Worm (Caenorhabditis elegans): Measurements from ENCODE around the gene srh-231.

srh-231 gene

DNA sequence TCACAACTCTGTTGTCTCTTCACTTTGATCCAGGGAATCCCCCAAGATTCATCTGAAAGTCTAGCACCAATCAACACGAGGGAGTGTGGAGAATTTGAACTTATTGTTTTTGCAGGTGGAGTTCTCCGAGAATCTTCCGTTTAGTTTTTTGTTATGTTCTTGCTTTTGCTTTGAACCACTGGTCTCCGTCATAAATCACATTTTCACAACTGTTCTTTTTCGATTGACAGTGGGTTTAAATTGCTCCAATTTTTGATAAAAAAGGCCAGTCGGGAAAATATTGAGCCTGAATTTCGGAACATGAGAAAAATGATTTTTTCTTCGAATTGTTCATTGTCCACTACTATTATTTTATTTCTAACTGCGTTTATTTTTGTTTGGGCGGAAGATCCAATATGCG is 30.1 kb downstream of the srh-231 start, which contains the start of gene F10G2.10:
F10G2.10 (plus strand) TSS at position 301 of the 400 bp plus-strand sequence.
- TF ChIP-seq unc-62 (GFP tag; optimal IDR thresholded peaks at IDR 0.05 in 1 of 2) (peak in 1 of 2 experiments; percentile 39), unc-62 (tag; optimal IDR thresholded peaks at IDR 0.05) (no peak), madf-9 (GFP tag; conservative IDR thresholded peaks at IDR 0.05) (no peak)

DNA sequence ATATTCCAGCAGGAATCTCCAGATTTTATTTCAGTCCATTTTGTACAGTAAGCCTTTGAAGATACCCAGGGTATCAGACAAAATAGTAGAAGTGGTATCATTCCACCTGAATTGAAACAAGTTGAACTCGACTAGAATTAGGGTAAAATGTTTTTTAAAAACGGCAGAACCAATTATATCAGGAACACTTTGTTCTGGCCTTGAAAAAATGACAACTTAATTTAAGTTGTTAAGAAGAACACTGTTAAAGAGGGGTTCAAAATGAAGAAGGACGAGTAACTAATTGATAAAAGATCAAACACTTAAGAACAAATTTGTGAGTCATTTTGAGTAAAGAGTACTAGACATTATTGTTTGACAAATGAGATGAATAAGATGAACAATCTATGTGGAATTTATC is 31.1 kb downstream of the srh-231 start, which contains the start of gene lmd-4:
lmd-4 (minus strand) TSS at position 101 of the 400 bp plus-strand sequence.
- TF ChIP-seq attf-4 (tag; optimal IDR thresholded peaks at IDR 0.05) = no peak
- no peak for TF ChIP-seq zfp-3 (GFP tag; conservative IDR thresholded peaks at IDR 0.05)
- no peak for TF ChIP-seq R02D3.7 (tag; optimal IDR thresholded peaks at IDR 0.05)
- TF ChIP-seq nhr-6 (tag; optimal IDR thresholded peaks at IDR 0.05) = no peak
- TF ChIP-seq Y5F2A.4 (GFP tag; optimal IDR thresholded peaks at IDR 0.05) = no peak
- no peak for TF ChIP-seq aly-2 (tag; optimal IDR thresholded peaks at IDR 0.05)
- TF ChIP-seq tra-1 (GFP tag; IDR thresholded peaks at IDR 0.05) = no peak
- TF ChIP-seq zag-1 (tag; optimal IDR thresholded peaks at IDR 0.05) = no peak
- TF ChIP-seq nhr-25 (tag; optimal IDR thresholded peaks at IDR 0.05; ENCODE audit: borderline replicate concordance, insufficient read depth) = no peak
- TF ChIP-seq mes-2 (tag; optimal IDR thresholded peaks at IDR 0.05; ENCODE audit: poor library complexity, severe bottlenecking) = no peak
- no peak for TF ChIP-seq nhr-102 (tag; optimal IDR thresholded peaks at IDR 0.05)
- no peak for TF ChIP-seq skn-1 (tag; optimal IDR thresholded peaks at IDR 0.05)
- TF ChIP-seq sdz-12 (GFP tag; optimal IDR thresholded peaks at IDR 0.05) = no peak
- TF ChIP-seq dmd-8 (GFP tag; IDR thresholded peaks at IDR 0.05) = no peak
- no peak for TF ChIP-seq unc-39 (tag; optimal IDR thresholded peaks at IDR 0.05)
- no peak for TF ChIP-seq lin-39 (tag; optimal IDR thresholded peaks at IDR 0.05)
- TF ChIP-seq ces-1 (GFP tag; optimal IDR thresholded peaks at IDR 0.05) = no peak
- no peak for TF ChIP-seq nhr-42 (GFP tag; IDR thresholded peaks at IDR 0.05)

DNA sequence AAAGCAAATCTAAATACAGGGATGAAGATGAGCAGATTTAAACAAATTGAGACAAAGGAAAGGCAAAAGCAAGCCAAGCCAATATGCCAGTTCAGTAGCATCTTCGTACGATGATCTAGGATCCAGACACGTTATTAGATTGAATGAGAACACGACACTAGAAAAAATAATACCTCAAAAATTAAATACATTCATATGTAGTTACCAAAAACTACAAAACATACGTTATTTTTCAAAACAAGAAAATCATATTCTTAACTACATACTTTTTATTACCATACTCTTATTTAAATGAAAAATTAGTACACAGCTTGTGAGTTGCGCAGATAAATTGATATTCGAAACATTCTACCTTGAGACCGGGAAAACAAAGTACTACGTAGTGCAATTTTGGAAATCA is 38.8 kb downstream of the srh-231 start, which contains the start of gene srx-6:
srx-6 (minus strand) TSS at position 101 of the 400 bp plus-strand sequence.
- TF ChIP-seq F10B5.3 (tag; optimal IDR thresholded peaks at IDR 0.05) = no peak
- TF ChIP-seq saeg-2 (GFP tag; IDR thresholded peaks at IDR 0.05) = no peak
- no peak for TF ChIP-seq nhr-6 (tag; optimal IDR thresholded peaks at IDR 0.05)
- TF ChIP-seq fkh-10 (GFP tag; optimal IDR thresholded peaks at IDR 0.05) = no peak
- no peak for TF ChIP-seq unc-39 (tag; optimal IDR thresholded peaks at IDR 0.05)
- no peak for TF ChIP-seq sdz-12 (GFP tag; optimal IDR thresholded peaks at IDR 0.05)
- no peak for TF ChIP-seq nhr-41 (GFP tag; IDR thresholded peaks at IDR 0.05)
- no peak for TF ChIP-seq ztf-7 (tag; optimal IDR thresholded peaks at IDR 0.05)
- no peak for TF ChIP-seq F44E2.7 (GFP tag; IDR thresholded peaks at IDR 0.05)
- no peak for TF ChIP-seq duxl-1 (tag; optimal IDR thresholded peaks at IDR 0.05; ENCODE audit: poor library complexity)
- no peak for TF ChIP-seq zfp-3 (GFP tag; conservative IDR thresholded peaks at IDR 0.05)
- no peak for TF ChIP-seq hmg-1.1 (GFP tag; IDR thresholded peaks at IDR 0.05)
- TF ChIP-seq aly-2 (tag; optimal IDR thresholded peaks at IDR 0.05) = no peak
- no peak for TF ChIP-seq Y75B8A.6 (GFP tag; IDR thresholded peaks at IDR 0.05)
- TF ChIP-seq hif-1 (tag; optimal IDR thresholded peaks at IDR 0.05) = no peak
- no peak for TF ChIP-seq ceh-44 (GFP tag; IDR thresholded peaks at IDR 0.05)
- TF ChIP-seq dmd-6 (GFP tag; IDR thresholded peaks at IDR 0.05) = no peak
- TF ChIP-seq cey-2 (tag; optimal IDR thresholded peaks at IDR 0.05; ENCODE audit: borderline replicate concordance, insufficient read depth) = no peak
- TF ChIP-seq T26A8.4 (GFP tag; IDR thresholded peaks at IDR 0.05) = no peak
- TF ChIP-seq F26F4.8 (GFP tag; conservative IDR thresholded peaks at IDR 0.05) = no peak

DNA sequence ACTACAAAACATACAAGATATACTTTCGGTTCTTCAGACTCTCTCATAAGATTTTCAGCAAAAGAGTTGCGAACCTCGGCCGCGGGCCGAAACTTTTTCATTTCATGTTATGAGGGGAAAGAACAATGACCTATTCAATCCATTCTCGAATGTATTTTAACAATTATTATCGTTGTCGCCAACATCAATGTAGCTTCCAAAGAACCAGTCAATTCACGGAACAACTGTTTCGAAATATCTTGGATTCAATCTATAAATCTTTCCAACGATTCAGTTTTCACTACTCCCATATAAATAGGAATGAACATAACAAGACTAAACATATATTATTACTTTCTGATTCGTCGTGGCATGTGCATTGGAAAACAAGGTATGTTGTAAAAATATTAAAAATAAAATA is 44.9 kb downstream of the srh-231 start, which contains the start of gene F07G11.1:
F07G11.1 (plus strand) TSS at position 301 of the 400 bp plus-strand sequence.
- TF ChIP-seq mdl-1 (tag; optimal IDR thresholded peaks at IDR 0.05) = no peak
